Worm (Caenorhabditis elegans): ENCODE results near the gene Y50D4C.3.

- no peak for TF ChIP-seq tra-4 (tag; optimal IDR thresholded peaks at IDR 0.05)
- no peak for TF ChIP-seq ceh-36 (tag; optimal IDR thresholded peaks at IDR 0.05)
- TF ChIP-seq flt-1 (GFP tag; IDR thresholded peaks at IDR 0.05) = no peak
- no peak for TF ChIP-seq hmbx-1 (tag; optimal IDR thresholded peaks at IDR 0.05)
- no peak for TF ChIP-seq pes-1 (GFP tag; IDR thresholded peaks at IDR 0.05)
- TF ChIP-seq ceh-13 (GFP tag; optimal IDR thresholded peaks at IDR 0.05) = no peak
- TF ChIP-seq scrt-1 (GFP tag; IDR thresholded peaks at IDR 0.05) = no peak
- TF ChIP-seq tbx-11 (GFP tag; IDR thresholded peaks at IDR 0.05) = no peak
- no peak for TF ChIP-seq sea-1 (GFP tag; conservative IDR thresholded peaks at IDR 0.05)
- TF ChIP-seq ama-1 (optimal IDR thresholded peaks at IDR 0.05) = no peak
- no peak for TF ChIP-seq ets-7 (tag; optimal IDR thresholded peaks at IDR 0.05)
- no peak for TF ChIP-seq aly-1 (tag; optimal IDR thresholded peaks at IDR 0.05)
- TF ChIP-seq hnd-1 (tag; optimal IDR thresholded peaks at IDR 0.05) = no peak
- TF ChIP-seq B0310.2 (tag; optimal IDR thresholded peaks at IDR 0.05) = no peak
Observed at ce11 chrV:939341-939740, 5.7 kb downstream of the Y50D4C.3 start.
